Fruit fly (Drosophila melanogaster) whole organism, adult: ENCODE results near the gene CG3198.
A peak's percentile ranks its signal among the peaks of the same experiment; 100 is the strongest.

Experiments used
- CG11617 ChIP-seq: fragments of 200-800 bp; sonication (Bioruptor generic); optimal IDR thresholded peaks from 2 replicates; lab custom pipeline; 2017; ENCODE audit warnings: mild to moderate bottlenecking, missing biosample characterization, missing genetic modification reagents, missing genetic modification characterization
- CG12768 ChIP-seq: fragments of 200-800 bp; sonication (Bioruptor generic); optimal IDR thresholded peaks from 2 replicates; lab custom pipeline; 2017; ENCODE audit warnings: missing biosample characterization, missing genetic modification characterization, mild to moderate bottlenecking, moderate library complexity, missing genetic modification reagents
- CG14711 ChIP-seq: fragments of 200-800 bp; sonication (Bioruptor generic); optimal IDR thresholded peaks from 2 replicates; lab custom pipeline; 2018; ENCODE audit warnings: missing biosample characterization, mild to moderate bottlenecking, missing genetic modification characterization, moderate library complexity
- CG1620 ChIP-seq: fragments of 200-800 bp; sonication (Bioruptor generic); optimal IDR thresholded peaks from 2 replicates; lab custom pipeline; 2016; ENCODE audit warnings: missing biosample characterization, missing genetic modification characterization
- CG33017 ChIP-seq: fragments of 200-800 bp; sonication (Bioruptor generic); optimal IDR thresholded peaks from 2 replicates; lab custom pipeline; 2018; ENCODE audit warnings: missing biosample characterization, mild to moderate bottlenecking, missing genetic modification characterization, moderate library complexity
- CG5204 ChIP-seq: fragments of 200-800 bp; sonication (Bioruptor generic); optimal IDR thresholded peaks from 2 replicates; lab custom pipeline; 2016; ENCODE audit warnings: missing biosample characterization, missing genetic modification characterization
- CG7045 ChIP-seq: fragments of 200-800 bp; sonication (Bioruptor generic); optimal IDR thresholded peaks from 2 replicates; lab custom pipeline; 2017; ENCODE audit warnings: missing biosample characterization, mild to moderate bottlenecking, missing genetic modification characterization
- CG7101 ChIP-seq: fragments of 200-800 bp; sonication (Bioruptor generic); optimal IDR thresholded peaks from 2 replicates; lab custom pipeline; 2018; ENCODE audit warnings: missing biosample characterization, mild to moderate bottlenecking, missing genetic modification characterization, moderate library complexity
- Clk ChIP-seq: fragments of 200-800 bp; sonication (Bioruptor generic); optimal IDR thresholded peaks from 2 replicates; lab custom pipeline; 2017; ENCODE audit warnings: missing biosample characterization, missing genetic modification characterization
- Crg-1 ChIP-seq: fragments of 200-800 bp; sonication (Bioruptor generic); optimal IDR thresholded peaks from 2 replicates; lab custom pipeline; 2016; ENCODE audit warnings: missing biosample characterization, missing genetic modification characterization
- Hr96 ChIP-seq: fragments of 200-800 bp; sonication (Bioruptor generic); optimal IDR thresholded peaks from 2 replicates; lab custom pipeline; 2016; ENCODE audit warnings: missing biosample characterization, missing genetic modification characterization
- Mnt ChIP-seq: fragments of 200-800 bp; sonication (Bioruptor generic); optimal IDR thresholded peaks from 2 replicates; lab custom pipeline; 2016; ENCODE audit warnings: missing biosample characterization, mild to moderate bottlenecking, missing genetic modification characterization
- bab1 ChIP-seq: fragments of 200-800 bp; sonication (Bioruptor generic); optimal IDR thresholded peaks from 3 replicates; lab custom pipeline; 2019; ENCODE audit warnings: missing biosample characterization, mild to moderate bottlenecking, missing genetic modification characterization, moderate library complexity
- cic ChIP-seq: fragments of 200-800 bp; sonication (Bioruptor generic); optimal IDR thresholded peaks from 2 replicates; lab custom pipeline; 2017; ENCODE audit warnings: missing biosample characterization, mild to moderate bottlenecking, missing genetic modification characterization, moderate library complexity
- cnc ChIP-seq, 2 experiments: fragments of >200 bp; optimal IDR thresholded peaks; 2 replicates each; lab custom pipeline; 2017
- kay ChIP-seq: fragments of 200-800 bp; sonication (Bioruptor generic); peaks from one replicate; lab custom pipeline; 2016; ENCODE audit warnings: missing biosample characterization, missing genetic modification characterization, borderline replicate concordance
- ovo ChIP-seq: fragments of 200-800 bp; sonication (Bioruptor generic); optimal IDR thresholded peaks from 2 replicates; lab custom pipeline; 2016; ENCODE audit warnings: missing biosample characterization, missing genetic modification characterization
- pad ChIP-seq: fragments of 200-800 bp; sonication (Bioruptor generic); optimal IDR thresholded peaks from 3 replicates; lab custom pipeline; 2017; ENCODE audit warnings: missing biosample characterization, missing genetic modification characterization, mild to moderate bottlenecking, moderate library complexity, missing genetic modification reagents
- tj ChIP-seq: fragments of 200-800 bp; sonication (Bioruptor generic); optimal IDR thresholded peaks from 3 replicates; lab custom pipeline; 2017; ENCODE audit warnings: missing biosample characterization, mild to moderate bottlenecking, missing genetic modification characterization, moderate library complexity
- toe ChIP-seq: fragments of 200-800 bp; sonication (Bioruptor generic); optimal IDR thresholded peaks from 2 replicates; lab custom pipeline; 2016; ENCODE audit warnings: missing biosample characterization, missing genetic modification characterization

Gene CG3198

DNA sequence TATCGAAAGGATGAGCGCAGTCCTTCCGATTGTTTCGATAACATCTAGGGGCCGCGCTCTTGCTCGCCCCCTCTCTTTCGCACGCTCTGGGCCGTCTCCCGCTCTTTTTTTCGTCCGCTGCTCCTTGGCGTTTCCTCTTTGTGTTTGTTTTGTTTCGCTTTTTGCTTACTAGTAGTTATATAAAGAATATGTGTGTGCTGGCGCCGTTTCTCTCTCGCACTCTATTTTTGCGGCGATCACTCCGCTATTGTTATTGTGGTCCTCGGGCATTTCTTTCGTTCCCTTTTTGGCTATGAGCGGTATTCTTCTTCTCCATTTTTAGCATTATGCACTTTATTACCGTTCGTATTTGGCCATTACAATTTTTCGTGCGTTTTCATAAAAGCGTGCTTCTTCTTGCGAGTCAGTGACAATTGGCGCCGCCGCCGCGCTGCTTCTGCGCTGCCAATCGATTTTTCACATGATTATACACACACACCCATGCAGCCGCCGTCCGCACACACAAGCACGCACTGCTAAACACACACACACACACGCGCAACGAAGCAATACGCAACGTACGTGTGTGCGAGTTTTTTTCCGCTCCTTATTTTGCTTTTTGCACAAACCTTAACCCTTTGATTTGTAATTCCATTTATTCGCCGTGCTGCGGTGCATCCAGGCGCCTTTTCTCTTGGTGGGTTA is 20.5 kb upstream of the CG3198 start:
- TF ChIP-seq CG5204 (GFP tag; lab: Kevin White, UChicago) = no peak
- TF ChIP-seq bab1 (GFP tag; lab: Kevin White, UChicago) = peak; percentile 32
- peak; percentile 58 for TF ChIP-seq tj
- TF ChIP-seq CG14711 (tag; lab: Kevin White, UChicago) = no peak
- no peak for TF ChIP-seq CG7045 (GFP tag; lab: Kevin White, UChicago)
- TF ChIP-seq Clk = no peak
- peak; percentile 81 for TF ChIP-seq cic
- peak; percentile 41 for TF ChIP-seq Mnt (GFP tag; lab: Kevin White, UChicago)

DNA sequence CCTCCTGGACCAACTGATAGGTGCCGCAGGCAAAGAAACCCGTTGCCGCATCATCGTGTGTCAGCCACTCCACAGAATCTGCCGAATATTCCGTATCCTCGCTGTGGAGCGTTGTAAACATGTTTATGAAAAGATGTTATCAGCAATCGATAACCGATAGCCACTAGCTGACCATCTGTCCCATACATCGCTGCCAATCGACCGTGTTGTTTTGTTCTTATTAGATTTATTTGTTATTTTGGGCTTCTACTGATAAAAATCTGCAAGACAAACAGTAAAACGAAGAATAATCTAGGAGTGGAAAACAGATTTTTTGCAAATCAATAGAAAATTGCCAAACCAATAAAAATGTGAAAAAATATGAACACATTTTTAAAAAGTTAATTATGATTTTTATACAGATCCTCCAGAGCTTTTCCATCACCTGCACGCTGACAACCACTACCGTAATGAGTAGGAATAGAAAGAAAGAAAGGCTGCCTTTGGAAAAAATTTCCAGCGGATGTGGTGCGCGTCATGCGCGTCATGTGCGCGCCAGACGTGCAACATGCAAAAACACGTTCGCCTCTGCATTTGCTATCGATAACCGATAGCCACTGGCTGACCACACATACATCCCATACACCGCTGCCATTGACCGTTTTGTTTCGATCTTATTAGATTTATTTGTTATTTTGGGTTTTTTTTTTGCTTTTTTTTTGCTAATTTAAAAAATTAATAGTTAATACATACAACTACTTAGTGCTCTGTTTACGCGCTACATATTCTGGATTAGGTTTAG is 15.0 kb upstream of the CG3198 start, which contains the start of gene CG3184:
Gene CG3184 (minus strand): TSS at position 155 of the 781 bp plus-strand sequence.
- TF ChIP-seq CG12768 (GFP tag; lab: Kevin White, UChicago) (no peak), CG5204 (GFP tag; lab: Kevin White, UChicago) (no peak), tj (peak; percentile 8), CG11617 (GFP tag; lab: Kevin White, UChicago) (peak; percentile 19), ovo (GFP tag; lab: Kevin White, UChicago) (no peak), pad (GFP tag; lab: Kevin White, UChicago) (peak; percentile 4), Mnt (GFP tag; lab: Kevin White, UChicago) (peak; percentile 12), cic (no peak), CG1620 (GFP tag; lab: Kevin White, UChicago) (peak; percentile 31)

DNA sequence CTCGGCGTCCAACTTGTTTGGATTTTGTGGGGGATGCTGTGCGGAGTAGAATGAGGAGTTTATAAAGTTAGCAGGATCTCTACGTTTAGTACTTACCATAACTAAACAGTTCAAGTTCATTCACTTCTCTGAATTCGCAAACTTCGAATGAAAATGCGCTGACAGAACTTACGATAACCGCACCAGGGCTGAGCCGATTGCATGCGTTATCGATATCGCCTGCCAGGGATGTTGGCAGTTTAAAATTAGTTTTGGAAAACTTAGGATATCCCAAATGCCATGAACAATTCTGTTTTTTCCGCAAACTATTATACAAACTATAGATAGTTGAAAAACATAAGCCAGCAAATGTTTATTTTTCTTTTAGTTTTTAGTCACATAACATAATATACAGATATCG is 13.5 kb upstream of the CG3198 start, which contains the start of gene CG44303:
Gene CG44303 (minus strand): TSS at position 154 of the 400 bp plus-strand sequence.
- TF ChIP-seq toe (GFP tag; lab: Kevin White, UChicago) = no peak
- no peak for TF ChIP-seq bab1 (GFP tag; lab: Kevin White, UChicago)
- TF ChIP-seq tj = no peak
- TF ChIP-seq cic = no peak
- TF ChIP-seq Crg-1 = no peak
- TF ChIP-seq pad (GFP tag; lab: Kevin White, UChicago) = no peak
- TF ChIP-seq CG1620 (GFP tag; lab: Kevin White, UChicago) = no peak
- TF ChIP-seq Clk = no peak
- no peak for TF ChIP-seq CG7101
- TF ChIP-seq CG11617 (GFP tag; lab: Kevin White, UChicago) = no peak
- no peak for TF ChIP-seq Mnt (GFP tag; lab: Kevin White, UChicago)
- TF ChIP-seq CG12768 (GFP tag; lab: Kevin White, UChicago) = no peak
- no peak for TF ChIP-seq kay
- TF ChIP-seq cnc (optimal IDR thresholded peaks at IDR 0.05; lab: Kevin White, UChicago) = no peak
- no peak for TF ChIP-seq ovo (GFP tag; lab: Kevin White, UChicago)
- TF ChIP-seq CG5204 (GFP tag; lab: Kevin White, UChicago) = no peak
- no peak for TF ChIP-seq CG7045 (GFP tag; lab: Kevin White, UChicago)
- TF ChIP-seq CG14711 (tag; lab: Kevin White, UChicago) = no peak
- no peak for TF ChIP-seq Hr96 (GFP tag; lab: Kevin White, UChicago)

DNA sequence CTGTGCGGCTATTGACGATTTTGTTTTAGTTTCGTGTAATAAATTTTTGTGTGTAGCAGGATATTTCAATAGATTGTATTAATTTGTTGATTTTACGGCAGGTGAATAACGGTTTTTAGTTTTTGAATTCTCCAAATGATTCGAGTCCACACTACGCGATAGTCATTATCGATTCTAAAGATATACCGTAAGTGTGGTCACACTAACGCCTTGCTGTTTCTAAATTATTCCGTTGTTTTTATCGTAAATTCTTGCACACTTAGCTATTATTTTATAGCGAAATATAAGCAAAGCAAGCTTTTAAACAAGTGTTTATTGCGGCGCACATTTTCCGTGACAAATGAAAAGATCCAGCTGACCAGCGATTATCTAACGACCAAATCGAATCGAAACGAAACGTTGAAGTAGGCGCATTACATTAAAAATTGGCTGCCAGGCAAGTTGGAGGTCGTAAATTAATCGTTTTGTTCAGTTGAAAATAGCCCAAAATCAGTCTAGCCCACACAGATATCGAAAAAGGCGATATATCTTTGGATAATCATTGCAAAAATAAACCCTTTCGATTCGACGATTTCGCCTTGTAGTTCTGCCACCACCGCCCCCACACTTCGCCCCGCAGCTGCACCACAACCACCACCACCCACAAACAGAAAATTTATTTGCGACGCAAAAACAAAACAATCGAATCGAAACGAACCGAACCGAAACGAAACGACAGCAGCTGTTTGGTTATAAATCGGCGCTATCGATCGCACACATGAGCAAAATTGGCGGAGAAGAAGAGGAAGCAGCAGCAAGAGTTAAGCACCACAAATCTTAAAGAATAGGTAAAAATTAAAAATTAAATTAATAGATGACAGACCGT is 10.1 kb upstream of the CG3198 start, which contains the start of gene Pink1:
Gene Pink1 (plus strand): TSS at position 164 of the 865 bp plus-strand sequence.
- TF ChIP-seq CG7101 (peak; percentile 19), tj (peak; percentile 38), CG7045 (GFP tag; lab: Kevin White, UChicago) (no peak), CG12768 (GFP tag; lab: Kevin White, UChicago) (no peak), bab1 (GFP tag; lab: Kevin White, UChicago) (peak; percentile 58), Hr96 (GFP tag; lab: Kevin White, UChicago) (no peak), Mnt (GFP tag; lab: Kevin White, UChicago) (peak; percentile 73), CG14711 (tag; lab: Kevin White, UChicago) (no peak), pad (GFP tag; lab: Kevin White, UChicago) (no peak), toe (GFP tag; lab: Kevin White, UChicago) (no peak), cic (peak; percentile 3)

DNA sequence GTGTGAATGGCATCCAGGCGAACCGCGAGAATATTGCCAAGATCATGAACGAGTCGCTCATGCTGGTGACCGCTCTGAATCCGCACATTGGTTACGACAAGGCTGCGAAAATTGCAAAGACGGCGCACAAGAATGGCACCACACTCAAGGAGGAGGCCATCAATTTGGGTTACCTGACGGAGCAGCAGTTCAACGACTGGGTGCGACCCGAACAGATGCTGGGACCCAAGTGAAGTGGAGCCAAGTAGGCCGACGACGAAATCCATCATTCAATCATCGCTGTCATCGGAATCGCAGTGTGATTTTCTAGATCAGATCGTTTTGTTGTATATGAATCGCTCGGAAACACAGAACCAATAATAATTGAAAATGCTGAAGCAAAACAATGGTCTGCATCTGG is 7.7 kb upstream of the CG3198 start, which contains the start of gene Fum2:
Gene Fum2 (plus strand): TSS at position 301 of the 400 bp plus-strand sequence.
- no peak for TF ChIP-seq Clk
- TF ChIP-seq CG33017 = no peak
- TF ChIP-seq CG1620 (GFP tag; lab: Kevin White, UChicago) = no peak
- no peak for TF ChIP-seq CG12768 (GFP tag; lab: Kevin White, UChicago)
- TF ChIP-seq CG7101 = no peak
- TF ChIP-seq CG14711 (tag; lab: Kevin White, UChicago) = no peak
- TF ChIP-seq toe (GFP tag; lab: Kevin White, UChicago) = no peak
- TF ChIP-seq bab1 (GFP tag; lab: Kevin White, UChicago) = no peak
